5 fruit fly cellular contexts compared by ENCODE assay signal in genomic region chr3R:5571756-5572155, dm6.
A peak's percentile ranks its signal among the peaks of the same experiment; 100 is the strongest.
TF ChIP-seq lines count a peak whose summit lies in the region.

No protein-coding gene starts in this region.

- TF ChIP-seq CTCF in whole organism, embryonic (GFP tag; optimal IDR thresholded peaks at IDR 0.05; lab: Kevin White, UChicago): no peak

TF ChIP-seq in whole organism, adult, 20 proteins besides CTCF, POLR2A, EP300 and RAD21:
- TF ChIP-seq CG5204 (GFP tag; optimal IDR thresholded peaks at IDR 0.05; lab: Kevin White, UChicago): no peak
- TF ChIP-seq cic (GFP tag; optimal IDR thresholded peaks at IDR 0.05; lab: Kevin White, UChicago): peak; percentile 45

TF ChIP-seq in whole organism, embryonic, 481 proteins besides CTCF, POLR2A, EP300 and RAD21:
- TF ChIP-seq CG6654 (GFP tag; optimal IDR thresholded peaks at IDR 0.05; lab: Kevin White, UChicago) (no peak), BtbVII (GFP tag; optimal IDR thresholded peaks at IDR 0.05; lab: Kevin White, UChicago) (peak; percentile 8), CG10209 (GFP tag; optimal IDR thresholded peaks at IDR 0.05; lab: Kevin White, UChicago) (no peak), Dbx (GFP tag; IDR thresholded peaks at IDR 0.05; lab: Robert Waterston, UW) (no peak), CG11504 (tag; optimal IDR thresholded peaks at IDR 0.05; lab: Kevin White, UChicago) (no peak), HLHmδ (GFP tag; optimal IDR thresholded peaks at IDR 0.05; lab: Kevin White, UChicago) (no peak), mirr (GFP tag; optimal IDR thresholded peaks at IDR 0.05; lab: Kevin White, UChicago) (peak; percentile 6), gt (GFP tag; IDR thresholded peaks at IDR 0.05; lab: Robert Waterston, UW) (no peak), Oli (tag; optimal IDR thresholded peaks at IDR 0.05; lab: Kevin White, UChicago) (no peak), CG12659 (GFP tag; optimal IDR thresholded peaks at IDR 0.05; lab: Kevin White, UChicago) (no peak), GATAe (GFP tag; conservative IDR thresholded peaks at IDR 0.05; lab: Robert Waterston, UW) (peak; percentile 21; the same call in 1 of the 2 replicates), Hey (tag; optimal IDR thresholded peaks at IDR 0.05; lab: Kevin White, UChicago) (peak; percentile 92), peb (GFP tag; IDR thresholded peaks at IDR 0.05; lab: Robert Waterston, UW) (no peak), CG2202 (tag; optimal IDR thresholded peaks at IDR 0.05; lab: Kevin White, UChicago) (no peak), dmrt11E (tag; optimal IDR thresholded peaks at IDR 0.05; lab: Kevin White, UChicago) (no peak), sug (tag; optimal IDR thresholded peaks at IDR 0.05; lab: Kevin White, UChicago) (peak; percentile 97), CG34376 (GFP tag; optimal IDR thresholded peaks at IDR 0.05; lab: Kevin White, UChicago) (peak; percentile 9)

TF ChIP-seq in whole organism, prepupa, 60 proteins besides CTCF, POLR2A, EP300 and RAD21:
- TF ChIP-seq Eip78C (GFP tag; lab: Kevin White, UChicago) (peak; percentile 12), Eip93F (GFP tag; optimal IDR thresholded peaks at IDR 0.05; lab: Kevin White, UChicago) (no peak), CG6276 (GFP tag; optimal IDR thresholded peaks at IDR 0.05; lab: Kevin White, UChicago) (no peak), svp (GFP tag; lab: Kevin White, UChicago) (peak; percentile 90), dsx (GFP tag; optimal IDR thresholded peaks at IDR 0.05; lab: Kevin White, UChicago; ENCODE audit: poor library complexity, severe bottlenecking) (peak; percentile 45)
TF ChIP-seq in whole organism, prepupa: peak in this region for 3.

TF ChIP-seq in whole organism, pupa, 21 proteins besides CTCF, POLR2A, EP300 and RAD21:
- TF ChIP-seq CG14655 (GFP tag; optimal IDR thresholded peaks at IDR 0.05; lab: Kevin White, UChicago): no peak
- peak; percentile 43 for TF ChIP-seq EcR (GFP tag; optimal IDR thresholded peaks at IDR 0.05; lab: Kevin White, UChicago)
- no peak for TF ChIP-seq Ets98B (GFP tag; IDR thresholded peaks at IDR 0.05; lab: Robert Waterston, UW)
- no peak for TF ChIP-seq gl (tag; optimal IDR thresholded peaks at IDR 0.05; lab: Kevin White, UChicago)

TF ChIP-seq in whole organism, wandering third instar larva, 38 proteins besides CTCF, POLR2A, EP300 and RAD21:
- no peak for TF ChIP-seq Rel (GFP tag; optimal IDR thresholded peaks at IDR 0.05; lab: Kevin White, UChicago)
- TF ChIP-seq Rel (tag; optimal IDR thresholded peaks at IDR 0.05; lab: Kevin White, UChicago): peak; percentile 28
- no peak for TF ChIP-seq Hnf4 (GFP tag; optimal IDR thresholded peaks at IDR 0.05; lab: Kevin White, UChicago)
- no peak for TF ChIP-seq tai (GFP tag; optimal IDR thresholded peaks at IDR 0.05; lab: Kevin White, UChicago)
- no peak for TF ChIP-seq HLH106 (tag; optimal IDR thresholded peaks at IDR 0.05; lab: Kevin White, UChicago)
- TF ChIP-seq CrebA (GFP tag; optimal IDR thresholded peaks at IDR 0.05; lab: Kevin White, UChicago; ENCODE audit: borderline replicate concordance): no peak
